Fruit fly (Drosophila melanogaster): ENCODE results near the gene viaf.
A peak's percentile ranks its signal among the peaks of the same experiment; 100 is the strongest.

Gene viaf

DNA sequence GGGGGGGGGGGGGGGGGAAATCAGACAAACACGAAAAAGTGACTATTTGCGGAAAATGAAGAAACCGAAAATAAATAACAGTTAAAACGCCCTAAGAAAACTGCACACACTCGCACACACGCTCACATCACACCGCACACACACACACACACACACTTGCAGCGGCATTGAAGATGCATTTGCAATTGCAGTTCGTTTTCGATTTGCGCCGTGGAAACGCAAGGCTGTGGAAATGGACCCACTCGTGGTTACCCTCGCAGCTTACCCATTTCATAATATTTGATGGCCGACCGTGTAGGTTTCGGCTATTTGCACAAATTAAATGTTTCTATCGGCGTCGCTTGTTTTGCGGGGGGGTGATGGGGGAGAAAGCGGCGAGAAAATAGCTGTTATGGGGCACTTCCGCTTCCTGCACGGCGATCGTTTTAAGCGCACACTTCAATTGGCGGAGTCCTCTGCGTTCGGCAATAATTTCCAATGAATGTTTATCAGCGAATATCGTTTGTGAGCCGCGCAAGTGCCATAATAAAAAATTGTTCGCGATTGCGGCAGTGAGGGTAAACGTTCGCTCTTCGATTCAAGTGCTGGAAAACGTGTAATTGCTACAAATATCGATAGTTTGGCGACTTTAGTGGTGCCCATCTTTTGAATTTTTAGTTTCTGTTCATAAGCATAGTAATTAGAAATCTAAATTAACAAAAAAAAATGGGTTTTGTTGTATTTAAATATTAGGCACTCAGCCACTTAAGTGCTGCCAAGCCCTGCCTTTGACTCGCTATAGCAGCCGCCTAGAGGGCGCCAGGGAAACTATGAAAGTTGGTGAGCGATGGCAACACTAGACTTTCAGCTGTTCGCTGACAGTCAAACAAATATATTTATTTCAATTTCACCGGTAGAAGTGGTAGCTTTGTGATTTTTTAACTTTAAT lies 9.6 kb upstream of the viaf start, which contains the start of the genes Pop2 and CG6928 (continued):
- TF ChIP-seq gro (GFP tag; optimal IDR thresholded peaks at IDR 0.05) (peak; percentile 71), grn (GFP tag; optimal IDR thresholded peaks at IDR 0.05) (no peak), Pdp1 (GFP tag; optimal IDR thresholded peaks at IDR 0.05) (peak; percentile 77 to 78), zfh2 (GFP tag; optimal IDR thresholded peaks at IDR 0.05) (peak; percentile 87), CG7372 (GFP tag; IDR thresholded peaks at IDR 0.05) (peak; percentile 78), eve (GFP tag; optimal IDR thresholded peaks at IDR 0.05) (no peak), odd (GFP tag; optimal IDR thresholded peaks at IDR 0.05) (peak; percentile 28), CG7928 (GFP tag; optimal IDR thresholded peaks at IDR 0.05) (peak; percentile 79), CG9215 (GFP tag; IDR thresholded peaks at IDR 0.05) (peak; percentile 78), CG9437 (GFP tag; optimal IDR thresholded peaks at IDR 0.05) (peak; percentile 57), sob (GFP tag; IDR thresholded peaks at IDR 0.05) (peak; percentile 87), CG2129 (GFP tag; IDR thresholded peaks at IDR 0.05; ENCODE audit: partially characterized antibody) (peak; percentile 58), MBD-R2 (GFP tag; IDR thresholded peaks at IDR 0.05) (peak; percentile 94), fd64A (GFP tag; optimal IDR thresholded peaks at IDR 0.05) (no peak), Nf-YB (GFP tag; optimal IDR thresholded peaks at IDR 0.05) (peak; percentile 21), ranshi (GFP tag; IDR thresholded peaks at IDR 0.05) (peak; percentile 65), peb (GFP tag; IDR thresholded peaks at IDR 0.05) (no peak), Med (GFP tag) (peak; percentile 98), kah (GFP tag; optimal IDR thresholded peaks at IDR 0.05) (no peak), CG6254 (GFP tag; optimal IDR thresholded peaks at IDR 0.05) (no peak), CrebB (tag; optimal IDR thresholded peaks at IDR 0.05) (peak; percentile 40), BtbVII (GFP tag; optimal IDR thresholded peaks at IDR 0.05) (no peak), stc (GFP tag; IDR thresholded peaks at IDR 0.05) (no peak), jing (GFP tag; optimal IDR thresholded peaks at IDR 0.05) (no peak), CG9876 (GFP tag; optimal IDR thresholded peaks at IDR 0.05) (peak; percentile 79), ems (GFP tag; optimal IDR thresholded peaks at IDR 0.05) (peak; percentile 79), chif (GFP tag; optimal IDR thresholded peaks at IDR 0.05) (peak; percentile 84 to 86), nerfin-1 (tag; optimal IDR thresholded peaks at IDR 0.05) (peak; percentile 13), ttk (GFP tag; IDR thresholded peaks at IDR 0.05) (peak; percentile 14; the same call in 1 of the 2 replicates), Ptx1 (GFP tag; IDR thresholded peaks at IDR 0.05) (peak; percentile 85), Ada2b (GFP tag; IDR thresholded peaks at IDR 0.05) (no peak), run (tag; optimal IDR thresholded peaks at IDR 0.05) (no peak), CG34422 (GFP tag; IDR thresholded peaks at IDR 0.05) (peak; percentile 51; the same call in 2 of the 3 replicates), scrt (GFP tag; optimal IDR thresholded peaks at IDR 0.05) (peak; percentile 22), trh (GFP tag; optimal IDR thresholded peaks at IDR 0.05) (peak; percentile 55), Sox102F (GFP tag; optimal IDR thresholded peaks at IDR 0.05) (peak; percentile 54), sisA (GFP tag; IDR thresholded peaks at IDR 0.05) (peak; percentile 74), Atf-2 (GFP tag; optimal IDR thresholded peaks at IDR 0.05) (peak; percentile 68), emc (GFP tag; optimal IDR thresholded peaks at IDR 0.05) (peak; percentile 72), CG10959 (GFP tag; IDR thresholded peaks at IDR 0.05) (peak; percentile 51), HHEX (GFP tag; optimal IDR thresholded peaks at IDR 0.05) (no peak), Mes4 (GFP tag; optimal IDR thresholded peaks at IDR 0.05) (peak; percentile 70), chinmo (GFP tag; IDR thresholded peaks at IDR 0.05; ENCODE audit: partially characterized antibody) (peak; percentile 82), Ets65A (GFP tag) (peak; percentile 99), CG2889 (GFP tag; IDR thresholded peaks at IDR 0.05) (peak; percentile 43; the same call in 1 of the 3 replicates), Hr39 (optimal IDR thresholded peaks at IDR 0.05) (no peak), Hand (GFP tag; optimal IDR thresholded peaks at IDR 0.05) (no peak), Rx (GFP tag; IDR thresholded peaks at IDR 0.05) (peak; percentile 36; the same call in 1 of the 2 replicates), Antp (GFP tag; optimal IDR thresholded peaks at IDR 0.05) (peak; percentile 86), CG2116 (GFP tag; optimal IDR thresholded peaks at IDR 0.05) (peak; percentile 85)

Measured in whole organism, embryonic.